Fruit fly (Drosophila melanogaster) whole organism, embryonic: ENCODE measurements around the gene CNPYb.

ENCODE experiments used
- Adf1 ChIP-seq: fragments of 200-800 bp; sonication (Bioruptor generic); IDR thresholded peaks from 2 replicates; pipeline ENCODE4 v1.3.6; 2022; ENCODE audit warnings: missing biosample characterization, missing genetic modification characterization
- CG12071 ChIP-seq: fragments of 200-800 bp; sonication (Bioruptor generic); optimal IDR thresholded peaks from 3 replicates; lab custom pipeline; 2018; ENCODE audit warnings: missing biosample characterization, mild to moderate bottlenecking, missing genetic modification characterization
- CG1233 ChIP-seq: fragments of 200-800 bp; sonication (Bioruptor generic); optimal IDR thresholded peaks from 4 replicates; lab custom pipeline; 2018; ENCODE audit warnings: missing biosample characterization, mild to moderate bottlenecking, missing genetic modification characterization
- CG17568 ChIP-seq: fragments of 200-800 bp; sonication (Bioruptor generic); optimal IDR thresholded peaks from 2 replicates; lab custom pipeline; 2018; ENCODE audit warnings: missing biosample characterization, mild to moderate bottlenecking, missing genetic modification characterization, moderate library complexity
- CG3838 ChIP-seq: fragments of 200-800 bp; sonication (Bioruptor generic); optimal IDR thresholded peaks from 3 replicates; lab custom pipeline; 2016; ENCODE audit warnings: missing biosample characterization, missing genetic modification characterization
- CrebB ChIP-seq: fragments of 200-800 bp; sonication (Bioruptor generic); optimal IDR thresholded peaks from 3 replicates; lab custom pipeline; 2018; ENCODE audit warnings: missing biosample characterization, mild to moderate bottlenecking, missing genetic modification characterization
- D19B ChIP-seq: fragments of 200-800 bp; sonication (Bioruptor generic); optimal IDR thresholded peaks from 2 replicates; lab custom pipeline; 2017; ENCODE audit warnings: missing biosample characterization, mild to moderate bottlenecking, missing genetic modification characterization
- Dfd ChIP-seq, 2 experiments: fragments of >200 bp; optimal IDR thresholded peaks; 2 replicates each; lab custom pipeline; 2017; ENCODE audit warnings: missing biosample characterization in 2 of 2, missing genetic modification characterization in 2 of 2
- corto ChIP-seq: fragments of 200-800 bp; sonication (Bioruptor generic); optimal IDR thresholded peaks from 2 replicates; lab custom pipeline; 2016; ENCODE audit warnings: missing biosample characterization, mild to moderate bottlenecking, missing genetic modification characterization, moderate library complexity
- her ChIP-seq: fragments of 200-800 bp; sonication (Bioruptor generic); optimal IDR thresholded peaks from 2 replicates; lab custom pipeline; 2016; ENCODE audit warnings: missing biosample characterization, missing genetic modification characterization
- pan ChIP-seq, 4 experiments: fragments of >200 bp in 3 of 4; fragments of 200-800 bp in 1 of 4; sonication (Bioruptor generic) in 1 of 4; optimal IDR thresholded peaks in 3 of 4; IDR thresholded peaks in 1 of 4; 2 replicates each; pipeline versions ENCODE4 v1.3.6 to Lab custom; 2017 to 2022; ENCODE audit warnings: missing biosample characterization in 2 of 4, missing genetic modification characterization in 2 of 4, mixed read lengths in 1 of 4

dm6 chr3L:19055064-19055463 lies 41.0 kb downstream of the CNPYb start:
- TF ChIP-seq pan (optimal IDR thresholded peaks at IDR 0.05; lab: Kevin White, UChicago) (no peak), pan (GFP tag; optimal IDR thresholded peaks at IDR 0.05 in 1 of 2, IDR thresholded peaks at IDR 0.05 in 1 of 2) (no peak), CrebB (tag; lab: Kevin White, UChicago) (no peak), Adf1 (GFP tag; lab: Robert Waterston, UW) (no peak), CG1233 (no peak), CG3838 (no peak), corto (GFP tag; lab: Kevin White, UChicago) (no peak), Dfd (GFP tag; optimal IDR thresholded peaks at IDR 0.05; lab: Kevin White, UChicago) (no peak), D19B (GFP tag; lab: Kevin White, UChicago) (no peak), CG17568 (GFP tag; lab: Kevin White, UChicago) (no peak), CG12071 (GFP tag; lab: Kevin White, UChicago) (no peak), her (GFP tag; lab: Kevin White, UChicago) (no peak)
